Fruit fly (Drosophila melanogaster) whole organism, embryonic: ENCODE data around the gene dpr10.

Experiments used
- CG12942 ChIP-seq: fragments of 200-800 bp; sonication (Bioruptor generic); optimal IDR thresholded peaks from 3 replicates; lab custom pipeline; 2016; ENCODE audit warnings: missing biosample characterization, missing genetic modification characterization
- Ets65A ChIP-seq: fragments of 200-800 bp; sonication (Bioruptor generic); peaks from one replicate; lab custom pipeline; 2016; ENCODE audit warnings: missing biosample characterization, missing genetic modification characterization

dpr10 gene

dm6 chr3L:10098015-10098414, 87.9 kb downstream of the dpr10 start, which contains the start of gene Srg2:
Gene Srg2, minus strand, starts transcription at chr3L:10098115.
- TF ChIP-seq Ets65A (GFP tag; lab: Kevin White, UChicago), result peak; percentile 86
- no peak for TF ChIP-seq CG12942
